Worm (Caenorhabditis elegans) whole organism, mixed stage, embryonic: ENCODE results near the gene Y41G9A.10.

Experiments
- ceh-43 ChIP-seq: fragments of 200-800 bp; sonication (Bioruptor generic); optimal IDR thresholded peaks from 2 replicates; lab custom pipeline; 2018; ENCODE audit warnings: mild to moderate bottlenecking, missing genetic modification characterization, moderate library complexity, missing compliant biosample characterization
- flh-1 ChIP-seq: fragments of 200-800 bp; sonication (Bioruptor generic); optimal IDR thresholded peaks from 2 replicates; lab custom pipeline; 2018; ENCODE audit warnings: mild to moderate bottlenecking, missing genetic modification characterization, moderate library complexity, missing compliant biosample characterization
- snpc-4 ChIP-seq: fragments of 150-350 bp; optimal IDR thresholded peaks from 2 replicates; lab custom pipeline; 2014; ENCODE audit warnings: missing biosample characterization, missing genetic modification characterization

DNA sequence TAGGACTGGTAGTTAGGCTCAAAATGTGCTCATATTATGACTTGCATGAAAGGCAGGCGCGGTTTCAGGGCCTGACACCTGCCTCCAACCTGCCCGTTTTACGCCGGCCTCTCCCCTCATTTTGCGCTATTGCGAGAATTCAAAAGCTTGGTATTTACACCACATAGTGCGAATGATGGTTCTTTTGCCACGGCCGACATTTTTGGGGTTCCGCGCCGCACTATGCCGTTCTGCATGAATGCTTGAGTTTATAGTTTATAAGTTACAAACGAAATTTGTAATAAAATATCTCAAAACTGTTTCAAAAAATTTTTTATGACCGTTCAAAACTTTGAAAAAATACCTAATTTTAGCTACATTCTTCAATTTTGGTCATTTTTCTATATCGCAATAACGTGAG, 31.7 kb upstream of the Y41G9A.10 start:
- TF ChIP-seq flh-1 (GFP tag; lab: Kevin White, UChicago): no peak
- no peak for TF ChIP-seq ceh-43 (GFP tag; lab: Kevin White, UChicago)
- TF ChIP-seq snpc-4 (tag; lab: Kevin White, UChicago): no peak
